Worm (Caenorhabditis elegans) whole organism, midembryonic: ENCODE data around the gene prdh-1.

Experiments
- T22C8.4 ChIP-seq: fragments of 200-800 bp; sonication (Bioruptor generic); IDR thresholded peaks from 2 replicates; pipeline ENCODE4 v1.3.6; 2022; ENCODE audit warnings: missing genetic modification characterization, missing compliant biosample characterization
- cog-1 ChIP-seq: sonication (generic microtip); optimal IDR thresholded peaks from 2 replicates; lab custom pipeline; 2016; ENCODE audit warnings: missing genetic modification characterization, missing compliant biosample characterization
- flt-1 ChIP-seq: fragments of 200-800 bp; sonication (Bioruptor generic); IDR thresholded peaks from 2 replicates; pipeline ENCODE4 v1.3.6; 2022; ENCODE audit warnings: missing genetic modification characterization, missing compliant biosample characterization
- ref-1 ChIP-seq: fragments of 200-800 bp; sonication (Bioruptor generic); conservative IDR thresholded peaks from 2 replicates; pipeline ENCODE4 v1.3.6; 2022; ENCODE audit warnings: missing genetic modification reagents, missing genetic modification characterization, missing compliant biosample characterization
- tab-1 ChIP-seq: fragments of 200-800 bp; sonication (Bioruptor generic); IDR thresholded peaks from 2 replicates; pipeline ENCODE4 v1.3.6; 2022; ENCODE audit warnings: missing genetic modification characterization, missing compliant biosample characterization
- ztf-23 ChIP-seq: fragments of 200-800 bp; sonication (Bioruptor generic); IDR thresholded peaks from 2 replicates; pipeline ENCODE4 v1.3.6; 2022; ENCODE audit warnings: missing genetic modification reagents, missing genetic modification characterization, missing compliant biosample characterization
- ztf-29 ChIP-seq: fragments of 200-800 bp; sonication (Bioruptor generic); IDR thresholded peaks from 2 replicates; pipeline ENCODE4 v1.3.6; 2022; ENCODE audit warnings: missing genetic modification reagents, missing genetic modification characterization, missing compliant biosample characterization

DNA sequence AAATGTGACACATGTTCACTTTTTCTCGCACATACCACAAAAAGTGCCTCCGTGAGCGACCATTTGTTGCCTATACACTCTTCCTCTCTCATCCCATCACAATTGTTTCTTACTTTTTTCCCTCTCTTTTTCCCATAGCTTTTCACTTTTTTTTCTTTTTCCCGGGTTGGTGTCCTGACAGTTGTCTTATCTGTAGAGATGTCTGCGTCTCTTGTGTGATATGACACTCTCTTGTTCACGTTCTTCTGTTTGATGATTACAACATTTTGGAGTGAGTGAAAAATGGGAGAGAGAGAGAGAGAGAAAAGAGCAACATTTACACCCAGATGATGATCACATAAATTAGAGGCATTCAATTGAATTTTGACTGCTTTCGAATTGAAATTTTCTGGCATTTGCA is 50.1 kb downstream of the prdh-1 start:
- TF ChIP-seq T22C8.4 (no peak), ztf-29 (GFP tag; lab: Robert Waterston, UW) (no peak), cog-1 (peak; percentile 19), flt-1 (GFP tag; lab: Robert Waterston, UW) (no peak), ref-1 (GFP tag; lab: Robert Waterston, UW) (no peak), ztf-23 (GFP tag; lab: Robert Waterston, UW) (no peak), tab-1 (GFP tag; lab: Robert Waterston, UW) (no peak)
